Worm (Caenorhabditis elegans) whole organism, late embryonic: ENCODE measurements around the gene Y43F8B.17.

Experiments
- F13H6.1 ChIP-seq: sonication (generic microtip); optimal IDR thresholded peaks from 2 replicates; lab custom pipeline; 2016; ENCODE audit warnings: missing genetic modification characterization, missing compliant biosample characterization
- ama-1 ChIP-seq: fragments of 150-350 bp; optimal IDR thresholded peaks from 2 replicates; lab custom pipeline; 2014
- ceh-24 ChIP-seq: sonication (generic microtip); optimal IDR thresholded peaks from 2 replicates; lab custom pipeline; 2016; ENCODE audit warnings: mild to moderate bottlenecking, missing genetic modification characterization, missing compliant biosample characterization
- ceh-9 ChIP-seq: sonication (generic microtip); optimal IDR thresholded peaks from 2 replicates; lab custom pipeline; 2016; ENCODE audit warnings: mild to moderate bottlenecking, missing genetic modification characterization, inconsistent platforms, missing compliant biosample characterization
- dmd-4 ChIP-seq: sonication (generic microtip); optimal IDR thresholded peaks from 2 replicates; lab custom pipeline; 2016; ENCODE audit warnings: borderline replicate concordance, missing genetic modification characterization, missing compliant biosample characterization
- fkh-10 ChIP-seq: fragments of 150-350 bp; optimal IDR thresholded peaks from 2 replicates; lab custom pipeline; 2014; ENCODE audit warnings: missing biosample characterization, missing genetic modification reagents, missing genetic modification characterization
- lin-11 ChIP-seq: fragments of 200-800 bp; sonication (Bioruptor generic); optimal IDR thresholded peaks from 2 replicates; lab custom pipeline; 2018; ENCODE audit warnings: mild to moderate bottlenecking, missing genetic modification characterization, missing compliant biosample characterization
- nfya-1 ChIP-seq: sonication (generic microtip); optimal IDR thresholded peaks from 2 replicates; lab custom pipeline; 2017; ENCODE audit warnings: missing genetic modification characterization, mild to moderate bottlenecking, missing compliant biosample characterization, antibody characterized with exemption, moderate library complexity
- npax-4 ChIP-seq: sonication (generic microtip); optimal IDR thresholded peaks from 2 replicates; lab custom pipeline; 2016; ENCODE audit warnings: missing genetic modification characterization, missing compliant biosample characterization
- pha-4 ChIP-seq: fragments of 150-350 bp; optimal IDR thresholded peaks from 2 replicates; lab custom pipeline; 2018; ENCODE audit warnings: missing biosample characterization, missing genetic modification reagents, missing genetic modification characterization
- pqm-1 ChIP-seq: sonication (generic microtip); optimal IDR thresholded peaks from 2 replicates; lab custom pipeline; 2016; ENCODE audit warnings: missing genetic modification characterization, missing compliant biosample characterization
- tbx-2 ChIP-seq: sonication (generic microtip); optimal IDR thresholded peaks from 2 replicates; lab custom pipeline; 2016; ENCODE audit warnings: missing genetic modification characterization, missing compliant biosample characterization
- unc-3 ChIP-seq, 2 experiments: fragments of 200-800 bp in 1 of 2; sonication (Bioruptor generic) in 1 of 2; sonication (generic microtip) in 1 of 2; conservative IDR thresholded peaks in 1 of 2; optimal IDR thresholded peaks in 1 of 2; 2 replicates each; pipeline versions ENCODE4 v1.3.6 to Lab custom; 2016 to 2022; ENCODE audit warnings: missing compliant biosample characterization in 2 of 2, missing genetic modification characterization in 2 of 2, missing genetic modification reagents in 1 of 2
- unc-86 ChIP-seq: sonication (generic microtip); optimal IDR thresholded peaks from 2 replicates; lab custom pipeline; 2016; ENCODE audit warnings: missing genetic modification characterization, missing compliant biosample characterization

DNA sequence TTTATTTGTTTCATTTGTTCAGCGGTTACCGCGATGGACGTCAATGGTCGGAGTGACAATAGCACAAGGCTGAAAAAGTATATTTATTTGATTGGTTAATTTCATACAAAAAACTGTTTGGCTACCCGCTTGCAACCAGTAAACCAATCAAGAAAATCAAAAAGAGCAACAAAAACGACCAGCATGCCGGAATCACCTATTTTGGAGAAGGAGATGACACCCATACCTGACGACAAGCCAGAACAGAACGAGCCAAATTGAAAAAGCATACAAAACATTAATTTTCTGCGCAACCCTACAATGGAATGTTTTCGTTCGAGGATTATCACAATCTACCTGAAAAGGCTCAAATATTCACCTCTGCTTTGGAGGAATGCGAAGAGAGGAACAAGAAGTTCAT is 5.9 kb downstream of the Y43F8B.17 start, which contains the start of gene Y43F8B.7:
- TF ChIP-seq ceh-24 (tag; lab: Kevin White, UChicago) (no peak), ceh-9 (no peak), ama-1 (lab: Kevin White, UChicago) (no peak), unc-86 (tag; lab: Kevin White, UChicago) (no peak), tbx-2 (tag; lab: Kevin White, UChicago) (no peak), nfya-1 (tag; lab: Kevin White, UChicago) (no peak), pha-4 (tag; lab: Kevin White, UChicago) (no peak), dmd-4 (tag; lab: Kevin White, UChicago) (no peak), fkh-10 (no peak), pqm-1 (no peak), lin-11 (tag; lab: Kevin White, UChicago) (no peak), F13H6.1 (tag; lab: Kevin White, UChicago) (no peak), npax-4 (no peak), unc-3 (GFP tag; conservative IDR thresholded peaks at IDR 0.05; lab: Robert Waterston, UW) (no peak), unc-3 (tag; optimal IDR thresholded peaks at IDR 0.05; lab: Kevin White, UChicago) (no peak)
